Worm (Caenorhabditis elegans) whole organism, late embryonic: ENCODE measurements around the gene srg-22.
A peak's percentile ranks its signal among the peaks of the same experiment; 100 is the strongest.
"Not testable (repeated sequence)": the region's sequence is repeated elsewhere in the genome, so short reads cannot be mapped to it uniquely, and the experiment has no call there.

Experiments used
- C08G9.2 ChIP-seq: sonication (generic microtip); optimal IDR thresholded peaks from 2 replicates; lab custom pipeline; 2016; ENCODE audit warnings: mild to moderate bottlenecking, missing genetic modification characterization, moderate library complexity, missing compliant biosample characterization
- F13H6.1 ChIP-seq: sonication (generic microtip); optimal IDR thresholded peaks from 2 replicates; lab custom pipeline; 2016; ENCODE audit warnings: missing genetic modification characterization, missing compliant biosample characterization
- Y22D7AL.16 ChIP-seq: sonication (generic microtip); optimal IDR thresholded peaks from 2 replicates; lab custom pipeline; 2016; ENCODE audit warnings: missing genetic modification characterization, missing compliant biosample characterization
- ahr-1 ChIP-seq: sonication (generic microtip); optimal IDR thresholded peaks from 2 replicates; lab custom pipeline; 2016; ENCODE audit warnings: missing genetic modification characterization, missing compliant biosample characterization
- ama-1 ChIP-seq: fragments of 150-350 bp; optimal IDR thresholded peaks from 2 replicates; lab custom pipeline; 2014
- ceh-2 ChIP-seq: sonication (generic microtip); optimal IDR thresholded peaks from 2 replicates; lab custom pipeline; 2016; ENCODE audit warnings: missing genotype, missing genetic modification characterization, missing compliant biosample characterization
- ceh-22 ChIP-seq: sonication (generic microtip); optimal IDR thresholded peaks from 2 replicates; lab custom pipeline; 2017; ENCODE audit warnings: missing biosample characterization, missing genetic modification characterization
- ceh-24 ChIP-seq: sonication (generic microtip); optimal IDR thresholded peaks from 2 replicates; lab custom pipeline; 2016; ENCODE audit warnings: mild to moderate bottlenecking, missing genetic modification characterization, missing compliant biosample characterization
- ceh-31 ChIP-seq: sonication (generic microtip); optimal IDR thresholded peaks from 2 replicates; lab custom pipeline; 2016; ENCODE audit warnings: missing genetic modification characterization, missing compliant biosample characterization
- ceh-34 ChIP-seq: sonication (generic microtip); optimal IDR thresholded peaks from 2 replicates; lab custom pipeline; 2016; ENCODE audit warnings: mild to moderate bottlenecking, missing genetic modification characterization, missing compliant biosample characterization
- ceh-48 ChIP-seq: sonication (generic microtip); optimal IDR thresholded peaks from 2 replicates; lab custom pipeline; 2016; ENCODE audit warnings: missing genetic modification characterization, inconsistent platforms, missing compliant biosample characterization
- ceh-9 ChIP-seq: sonication (generic microtip); optimal IDR thresholded peaks from 2 replicates; lab custom pipeline; 2016; ENCODE audit warnings: mild to moderate bottlenecking, missing genetic modification characterization, inconsistent platforms, missing compliant biosample characterization
- che-1 ChIP-seq: sonication (generic microtip); optimal IDR thresholded peaks from 2 replicates; lab custom pipeline; 2016; ENCODE audit warnings: mild to moderate bottlenecking, missing genetic modification characterization, missing compliant biosample characterization
- dmd-4 ChIP-seq: sonication (generic microtip); optimal IDR thresholded peaks from 2 replicates; lab custom pipeline; 2016; ENCODE audit warnings: borderline replicate concordance, missing genetic modification characterization, missing compliant biosample characterization
- elt-2 ChIP-seq: sonication (generic microtip); optimal IDR thresholded peaks from 2 replicates; lab custom pipeline; 2016; ENCODE audit warnings: missing genetic modification reagents, missing genetic modification characterization, missing compliant biosample characterization
- ets-4 ChIP-seq: sonication (generic microtip); optimal IDR thresholded peaks from 2 replicates; lab custom pipeline; 2016; ENCODE audit warnings: missing genetic modification characterization, missing compliant biosample characterization
- eyg-1 ChIP-seq: sonication (generic microtip); optimal IDR thresholded peaks from 2 replicates; lab custom pipeline; 2016; ENCODE audit warnings: missing genotype, missing genetic modification characterization, missing compliant biosample characterization
- hlh-13 ChIP-seq: fragments of 200-800 bp; sonication (Bioruptor generic); optimal IDR thresholded peaks from 2 replicates; lab custom pipeline; 2018; ENCODE audit warnings: mild to moderate bottlenecking, missing genetic modification characterization, missing compliant biosample characterization
- hlh-8 ChIP-seq: sonication (generic microtip); optimal IDR thresholded peaks from 2 replicates; lab custom pipeline; 2016; ENCODE audit warnings: missing genotype, missing genetic modification characterization, missing compliant biosample characterization
- nfya-1 ChIP-seq: sonication (generic microtip); optimal IDR thresholded peaks from 2 replicates; lab custom pipeline; 2017; ENCODE audit warnings: missing genetic modification characterization, mild to moderate bottlenecking, missing compliant biosample characterization, antibody characterized with exemption, moderate library complexity
- nhr-11 ChIP-seq: fragments of 150-350 bp; optimal IDR thresholded peaks from 2 replicates; lab custom pipeline; 2014; ENCODE audit warnings: missing biosample characterization, missing genetic modification characterization
- nhr-232 ChIP-seq: sonication (generic microtip); optimal IDR thresholded peaks from 2 replicates; lab custom pipeline; 2016; ENCODE audit warnings: missing genetic modification characterization, missing compliant biosample characterization
- npax-4 ChIP-seq: sonication (generic microtip); optimal IDR thresholded peaks from 2 replicates; lab custom pipeline; 2016; ENCODE audit warnings: missing genetic modification characterization, missing compliant biosample characterization
- odd-2 ChIP-seq: sonication (generic microtip); optimal IDR thresholded peaks from 2 replicates; lab custom pipeline; 2017; ENCODE audit warnings: antibody characterized with exemption, mild to moderate bottlenecking, missing genetic modification characterization, missing compliant biosample characterization
- pag-3 ChIP-seq: sonication (generic microtip); optimal IDR thresholded peaks from 2 replicates; lab custom pipeline; 2016; ENCODE audit warnings: missing compliant biosample characterization, missing genetic modification characterization, borderline replicate concordance
- pha-2 ChIP-seq: sonication (generic microtip); optimal IDR thresholded peaks from 2 replicates; lab custom pipeline; 2017; ENCODE audit warnings: mild to moderate bottlenecking, missing genetic modification characterization, missing compliant biosample characterization
- pqm-1 ChIP-seq: sonication (generic microtip); optimal IDR thresholded peaks from 2 replicates; lab custom pipeline; 2016; ENCODE audit warnings: missing genetic modification characterization, missing compliant biosample characterization
- ref-2 ChIP-seq: sonication (generic microtip); optimal IDR thresholded peaks from 2 replicates; lab custom pipeline; 2016; ENCODE audit warnings: missing genetic modification characterization, missing compliant biosample characterization
- sdc-2 ChIP-seq: sonication (generic microtip); optimal IDR thresholded peaks from 2 replicates; lab custom pipeline; 2016; ENCODE audit warnings: missing genotype, missing genetic modification characterization, missing compliant biosample characterization
- sox-4 ChIP-seq: sonication (generic microtip); optimal IDR thresholded peaks from 2 replicates; lab custom pipeline; 2017; ENCODE audit warnings: mild to moderate bottlenecking, missing genetic modification characterization, inconsistent platforms, missing compliant biosample characterization
- syd-9 ChIP-seq: sonication (generic microtip); optimal IDR thresholded peaks from 2 replicates; lab custom pipeline; 2016; ENCODE audit warnings: mild to moderate bottlenecking, missing genetic modification characterization, moderate library complexity, missing compliant biosample characterization
- tbx-2 ChIP-seq: sonication (generic microtip); optimal IDR thresholded peaks from 2 replicates; lab custom pipeline; 2016; ENCODE audit warnings: missing genetic modification characterization, missing compliant biosample characterization
- tbx-7 ChIP-seq: sonication (generic microtip); optimal IDR thresholded peaks from 2 replicates; lab custom pipeline; 2016; ENCODE audit warnings: missing genotype, missing genetic modification characterization, missing compliant biosample characterization
- unc-3 ChIP-seq, 2 experiments: fragments of 200-800 bp in 1 of 2; sonication (Bioruptor generic) in 1 of 2; sonication (generic microtip) in 1 of 2; conservative IDR thresholded peaks in 1 of 2; optimal IDR thresholded peaks in 1 of 2; 2 replicates each; pipeline versions ENCODE4 v1.3.6 to Lab custom; 2016 to 2022; ENCODE audit warnings: missing compliant biosample characterization in 2 of 2, missing genetic modification characterization in 2 of 2, missing genetic modification reagents in 1 of 2
- unc-42 ChIP-seq: sonication (generic microtip); optimal IDR thresholded peaks from 2 replicates; lab custom pipeline; 2016; ENCODE audit warnings: missing genotype, missing genetic modification characterization, missing compliant biosample characterization
- unc-55 ChIP-seq: sonication (generic microtip); optimal IDR thresholded peaks from 2 replicates; lab custom pipeline; 2017; ENCODE audit warnings: missing biosample characterization, missing genetic modification reagents, missing genetic modification characterization
- unc-86 ChIP-seq: sonication (generic microtip); optimal IDR thresholded peaks from 2 replicates; lab custom pipeline; 2016; ENCODE audit warnings: missing genetic modification characterization, missing compliant biosample characterization

Gene srg-22

ce11 chrII:3126741-3127140 is 33.5 kb upstream of the srg-22 start, which contains the start of gene ins-31:
ins-31 (plus strand) TSS chrII:3127041.
- not testable (repeated sequence) for TF ChIP-seq F13H6.1; ahr-1 (tag; lab: Kevin White, UChicago); ceh-31

- TF ChIP-seq hlh-8 (tag; lab: Kevin White, UChicago) (no peak), pag-3 (tag; lab: Kevin White, UChicago) (no peak), ceh-22 (tag; lab: Kevin White, UChicago) (no peak), tbx-2 (no peak), ceh-9 (tag; lab: Kevin White, UChicago) (no peak), pha-2 (tag; lab: Kevin White, UChicago) (no peak), sdc-2 (tag; lab: Kevin White, UChicago) (no peak), sox-4 (no peak), unc-3 (GFP tag; conservative IDR thresholded peaks at IDR 0.05; lab: Robert Waterston, UW) (no peak), unc-3 (tag; optimal IDR thresholded peaks at IDR 0.05; lab: Kevin White, UChicago) (no peak), ets-4 (no peak), ama-1 (lab: Kevin White, UChicago) (no peak), syd-9 (tag; lab: Kevin White, UChicago) (no peak), odd-2 (no peak), elt-2 (tag; lab: Kevin White, UChicago) (no peak), ref-2 (no peak), F13H6.1 (no peak), hlh-13 (GFP tag; lab: Kevin White, UChicago) (no peak)
These were observed 33.1 kb upstream of the srg-22 start, which contains the start of gene ins-19 for ce11 chrII:3126341-3126740. ins-19 (minus strand) TSS chrII:3126441.

- TF ChIP-seq hlh-8 (tag; lab: Kevin White, UChicago) (no peak), eyg-1 (tag; lab: Kevin White, UChicago) (no peak), npax-4 (tag; lab: Kevin White, UChicago) (no peak)
These were observed 30.0 kb upstream of the srg-22 start, which contains the start of gene srh-71 for ce11 chrII:3123206-3123605. srh-71 (plus strand) TSS chrII:3123506.

ce11 chrII:3118907-3119382 is 25.7 kb upstream of the srg-22 start, which contains the start of gene T10D4.6:
T10D4.6 (plus strand) TSS chrII:3119332.
- TF ChIP-seq tbx-7 (tag; lab: Kevin White, UChicago) (no peak), ceh-2 (tag; lab: Kevin White, UChicago) (peak; percentile 0), nhr-232 (tag; lab: Kevin White, UChicago) (no peak), nfya-1 (tag; lab: Kevin White, UChicago) (peak; percentile 42), unc-42 (tag; lab: Kevin White, UChicago) (peak; percentile 34), ama-1 (lab: Kevin White, UChicago) (no peak), ceh-31 (peak; percentile 27), ceh-34 (peak; percentile 40), nhr-11 (tag; lab: Kevin White, UChicago) (no peak), dmd-4 (no peak), tbx-2 (peak; percentile 70), ceh-48 (tag; lab: Kevin White, UChicago) (peak; percentile 71)

ce11 chrII:3117471-3117870 is 24.2 kb upstream of the srg-22 start, which contains the start of gene T10D4.7:
T10D4.7 (plus strand) TSS chrII:3117771.
- no peak for TF ChIP-seq syd-9 (tag; lab: Kevin White, UChicago)
- TF ChIP-seq, all 69 proteins: peak for 0

ce11 chrII:3113934-3114333 is 20.7 kb upstream of the srg-22 start, which contains the start of gene clec-123:
clec-123 (plus strand) TSS chrII:3114234.
- TF ChIP-seq ceh-24 (tag; lab: Kevin White, UChicago) (no peak), Y22D7AL.16 (tag; lab: Kevin White, UChicago) (no peak), che-1 (tag; lab: Kevin White, UChicago) (no peak), unc-86 (no peak), unc-55 (GFP tag; lab: Kevin White, UChicago) (no peak), nfya-1 (tag; lab: Kevin White, UChicago) (no peak), C08G9.2 (tag; lab: Kevin White, UChicago) (no peak), ceh-31 (no peak), pha-2 (tag; lab: Kevin White, UChicago) (no peak), tbx-7 (tag; lab: Kevin White, UChicago) (no peak), pqm-1 (tag; lab: Kevin White, UChicago) (no peak)
